Worm (Caenorhabditis elegans): ENCODE results near the gene D1014.2.

DNA sequence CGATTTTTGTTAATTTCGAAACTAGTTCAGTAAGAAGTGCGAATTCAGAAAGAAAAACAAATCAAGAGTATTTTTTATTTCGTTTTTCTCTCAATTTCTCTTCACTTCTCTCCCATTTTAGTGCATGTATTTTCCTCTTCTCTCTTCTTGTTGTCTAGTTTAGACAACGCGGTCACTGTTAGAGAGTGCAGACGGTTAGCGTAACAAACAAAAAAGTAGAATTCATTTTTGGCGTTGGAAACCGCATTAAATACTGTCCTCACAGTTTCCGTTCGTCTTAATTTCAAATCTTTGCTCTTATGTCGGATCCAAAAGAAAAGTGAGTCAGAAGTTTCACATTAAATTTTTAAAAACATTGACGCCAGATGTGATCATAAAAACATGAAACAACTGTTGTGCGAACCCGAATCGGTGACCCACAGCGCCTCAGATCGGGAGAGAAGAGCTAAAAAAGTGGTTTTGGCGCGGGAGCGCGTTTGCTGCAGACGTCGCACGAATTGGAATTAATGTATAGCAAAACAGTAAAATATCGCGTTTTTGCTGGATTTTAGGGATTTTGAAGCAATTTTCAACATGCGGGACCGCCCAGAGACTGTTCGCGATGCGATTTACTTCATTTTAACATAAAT lies 35.3 kb downstream of the D1014.2 start, which contains the start of gene srp-7:
- TF ChIP-seq ceh-36 (tag; optimal IDR thresholded peaks at IDR 0.05) (no peak), hnd-1 (tag; optimal IDR thresholded peaks at IDR 0.05) (no peak), ama-1 (optimal IDR thresholded peaks at IDR 0.05) (no peak), hmbx-1 (tag; optimal IDR thresholded peaks at IDR 0.05) (no peak), flt-1 (GFP tag; IDR thresholded peaks at IDR 0.05) (no peak), hmg-4 (GFP tag; optimal IDR thresholded peaks at IDR 0.05) (no peak), sea-1 (GFP tag; conservative IDR thresholded peaks at IDR 0.05) (no peak), scrt-1 (GFP tag; IDR thresholded peaks at IDR 0.05) (peak; percentile 36; the same call in 1 of the 2 replicates), tbx-11 (GFP tag; IDR thresholded peaks at IDR 0.05) (no peak), ceh-13 (GFP tag; optimal IDR thresholded peaks at IDR 0.05) (no peak), tbx-37 (GFP tag; conservative IDR thresholded peaks at IDR 0.05) (no peak), ets-7 (tag; optimal IDR thresholded peaks at IDR 0.05) (no peak), tra-4 (tag; optimal IDR thresholded peaks at IDR 0.05) (no peak)
